Worm (Caenorhabditis elegans) whole organism, L2 larva: ENCODE measurements around the gene grd-1.

Experiments used
- C34F6.9 ChIP-seq: fragments of 150-350 bp; optimal IDR thresholded peaks from 2 replicates; lab custom pipeline; 2014; ENCODE audit warnings: missing biosample characterization, missing genetic modification characterization
- F13H6.1 ChIP-seq: sonication (generic microtip); optimal IDR thresholded peaks from 2 replicates; lab custom pipeline; 2016; ENCODE audit warnings: missing genetic modification characterization, missing compliant biosample characterization
- R02D3.7 ChIP-seq: fragments of 150-350 bp; optimal IDR thresholded peaks from 2 replicates; lab custom pipeline; 2014; ENCODE audit warnings: missing biosample characterization, missing genetic modification characterization
- Y55F3AM.14 ChIP-seq: fragments of 200-800 bp; sonication (Bioruptor generic); optimal IDR thresholded peaks from 2 replicates; lab custom pipeline; 2018; ENCODE audit warnings: mild to moderate bottlenecking, missing genetic modification characterization, missing compliant biosample characterization
- ZK546.5 ChIP-seq: sonication (generic microtip); optimal IDR thresholded peaks from 2 replicates; lab custom pipeline; 2017; ENCODE audit warnings: missing biosample characterization, missing genetic modification characterization
- alr-1 ChIP-seq: fragments of 150-350 bp; optimal IDR thresholded peaks from 2 replicates; lab custom pipeline; 2014; ENCODE audit warnings: missing biosample characterization, missing genetic modification characterization
- aly-2 ChIP-seq: fragments of 150-350 bp; optimal IDR thresholded peaks from 2 replicates; lab custom pipeline; 2014; ENCODE audit warnings: missing biosample characterization, missing genetic modification characterization
- ama-1 ChIP-seq: fragments of 150-350 bp; optimal IDR thresholded peaks from 2 replicates; lab custom pipeline; 2018; ENCODE audit warnings: inconsistent platforms
- blmp-1 ChIP-seq: sonication (generic microtip); optimal IDR thresholded peaks from 2 replicates; lab custom pipeline; 2017; ENCODE audit warnings: missing genetic modification characterization, mild to moderate bottlenecking, missing compliant biosample characterization, antibody characterized with exemption, moderate library complexity; ENCODE audit not compliant: insufficient read depth
- ceh-82 ChIP-seq: fragments of 150-350 bp; optimal IDR thresholded peaks from 2 replicates; lab custom pipeline; 2014; ENCODE audit warnings: missing biosample characterization, missing genetic modification characterization
- crh-2 ChIP-seq: sonication (generic microtip); optimal IDR thresholded peaks from 2 replicates; lab custom pipeline; 2017; ENCODE audit warnings: missing biosample characterization, missing genetic modification characterization
- dmd-4 ChIP-seq: sonication (generic microtip); optimal IDR thresholded peaks from 2 replicates; lab custom pipeline; 2017; ENCODE audit warnings: missing biosample characterization, missing genetic modification characterization
- egl-27 ChIP-seq: sonication (generic microtip); optimal IDR thresholded peaks from 3 replicates; lab custom pipeline; 2017; ENCODE audit warnings: missing biosample characterization, missing genetic modification reagents, missing genetic modification characterization
- elt-1 ChIP-seq: fragments of 150-350 bp; optimal IDR thresholded peaks from 2 replicates; lab custom pipeline; 2014; ENCODE audit warnings: missing biosample characterization, missing genetic modification characterization
- elt-3 ChIP-seq: sonication (generic microtip); optimal IDR thresholded peaks from 2 replicates; lab custom pipeline; 2017; ENCODE audit warnings: missing biosample characterization, missing genetic modification characterization
- fos-1 ChIP-seq: fragments of 150-350 bp; optimal IDR thresholded peaks from 2 replicates; lab custom pipeline; 2014; ENCODE audit warnings: missing biosample characterization, missing genetic modification characterization
- gmeb-1 ChIP-seq: fragments of 150-350 bp; optimal IDR thresholded peaks from 2 replicates; lab custom pipeline; 2014; ENCODE audit warnings: missing biosample characterization, missing genetic modification characterization
- lin-11 ChIP-seq: fragments of 150-350 bp; sonication (generic microtip); optimal IDR thresholded peaks from 2 replicates; lab custom pipeline; 2014; ENCODE audit warnings: missing biosample characterization, missing genetic modification characterization, inconsistent platforms, mixed read lengths
- lin-13 ChIP-seq: fragments of 150-350 bp; optimal IDR thresholded peaks from 2 replicates; lab custom pipeline; 2014; ENCODE audit warnings: missing biosample characterization, missing genetic modification reagents, missing genetic modification characterization
- lsy-2 ChIP-seq, 2 experiments: fragments of 150-350 bp in 1 of 2; sonication (generic microtip) in 1 of 2; optimal IDR thresholded peaks; 2 replicates each; lab custom pipeline; 2014 to 2017; ENCODE audit warnings: missing biosample characterization in 2 of 2, missing genetic modification characterization in 2 of 2
- mab-5 ChIP-seq: fragments of 150-350 bp; optimal IDR thresholded peaks from 2 replicates; lab custom pipeline; 2014; ENCODE audit warnings: missing biosample characterization, missing genetic modification characterization
- mbf-1 ChIP-seq: sonication (generic microtip); optimal IDR thresholded peaks from 2 replicates; lab custom pipeline; 2017; ENCODE audit warnings: missing biosample characterization, missing genetic modification characterization
- mdl-1 ChIP-seq, 2 experiments: fragments of 150-350 bp in 1 of 2; sonication (generic microtip) in 1 of 2; optimal IDR thresholded peaks; 2 replicates each; lab custom pipeline; 2017; ENCODE audit warnings: missing biosample characterization in 2 of 2, missing genetic modification characterization in 2 of 2
- nhr-10 ChIP-seq: sonication (generic microtip); optimal IDR thresholded peaks from 2 replicates; lab custom pipeline; 2017; ENCODE audit warnings: missing biosample characterization, missing genetic modification characterization
- nhr-11 ChIP-seq: fragments of 150-350 bp; optimal IDR thresholded peaks from 2 replicates; lab custom pipeline; 2014; ENCODE audit warnings: missing biosample characterization, missing genetic modification characterization
- nhr-12 ChIP-seq: fragments of 150-350 bp; optimal IDR thresholded peaks from 2 replicates; lab custom pipeline; 2014; ENCODE audit warnings: missing biosample characterization, missing genetic modification characterization
- nhr-129 ChIP-seq: fragments of 150-350 bp; optimal IDR thresholded peaks from 2 replicates; lab custom pipeline; 2014; ENCODE audit warnings: missing biosample characterization, missing genetic modification characterization
- nhr-21 ChIP-seq: fragments of 150-350 bp; optimal IDR thresholded peaks from 2 replicates; lab custom pipeline; 2014; ENCODE audit warnings: missing biosample characterization, missing genetic modification characterization
- nhr-23 ChIP-seq: fragments of 150-350 bp; optimal IDR thresholded peaks from 2 replicates; lab custom pipeline; 2014; ENCODE audit warnings: missing biosample characterization, missing genetic modification reagents, missing genetic modification characterization
- nhr-237 ChIP-seq: fragments of 150-350 bp; optimal IDR thresholded peaks from 2 replicates; lab custom pipeline; 2014; ENCODE audit warnings: missing biosample characterization, missing genetic modification characterization
- nhr-25 ChIP-seq: fragments of 150-350 bp; sonication (generic microtip); optimal IDR thresholded peaks from 3 replicates; lab custom pipeline; 2014; ENCODE audit warnings: missing biosample characterization, missing genetic modification characterization
- nhr-6 ChIP-seq: fragments of 150-350 bp; optimal IDR thresholded peaks from 2 replicates; lab custom pipeline; 2014; ENCODE audit warnings: missing biosample characterization, missing genetic modification characterization
- peb-1 ChIP-seq: fragments of 150-350 bp; optimal IDR thresholded peaks from 2 replicates; lab custom pipeline; 2014; ENCODE audit warnings: missing biosample characterization, missing genetic modification characterization
- sem-4 ChIP-seq: fragments of 150-350 bp; optimal IDR thresholded peaks from 2 replicates; lab custom pipeline; 2014; ENCODE audit warnings: missing biosample characterization, missing genetic modification reagents, missing genetic modification characterization
- skn-1 ChIP-seq: sonication (generic microtip); optimal IDR thresholded peaks from 2 replicates; lab custom pipeline; 2017; ENCODE audit warnings: missing biosample characterization, missing genetic modification characterization
- sma-3 ChIP-seq: sonication (generic microtip); optimal IDR thresholded peaks from 2 replicates; lab custom pipeline; 2016; ENCODE audit warnings: missing genetic modification reagents, missing genetic modification characterization, missing compliant biosample characterization
- sma-9 ChIP-seq, 2 experiments: fragments of 150-350 bp in 1 of 2; sonication (generic microtip) in 1 of 2; optimal IDR thresholded peaks; 2 replicates each; lab custom pipeline; 2014 to 2016; ENCODE audit warnings: missing genetic modification characterization in 2 of 2, mild to moderate bottlenecking in 1 of 2, missing biosample characterization in 1 of 2, missing compliant biosample characterization in 1 of 2, missing genetic modification reagents in 1 of 2, moderate library complexity in 1 of 2
- unc-39 ChIP-seq: fragments of 150-350 bp; optimal IDR thresholded peaks from 2 replicates; lab custom pipeline; 2014; ENCODE audit warnings: missing biosample characterization, missing genetic modification characterization
- unc-55 ChIP-seq: fragments of 150-350 bp; sonication (generic microtip); optimal IDR thresholded peaks from 3 replicates; lab custom pipeline; 2014; ENCODE audit warnings: missing biosample characterization, missing genetic modification reagents, missing genetic modification characterization
- unc-62 ChIP-seq: fragments of 150-350 bp; optimal IDR thresholded peaks from 2 replicates; lab custom pipeline; 2014; ENCODE audit warnings: missing biosample characterization, missing genetic modification reagents, missing genetic modification characterization
- zag-1 ChIP-seq: fragments of 150-350 bp; optimal IDR thresholded peaks from 2 replicates; lab custom pipeline; 2014; ENCODE audit warnings: missing biosample characterization, missing genetic modification characterization
- ztf-11 ChIP-seq: sonication (generic microtip); optimal IDR thresholded peaks from 2 replicates; lab custom pipeline; 2017; ENCODE audit warnings: missing biosample characterization, missing genetic modification characterization
- ztf-4 ChIP-seq: fragments of 150-350 bp; optimal IDR thresholded peaks from 2 replicates; lab custom pipeline; 2014; ENCODE audit warnings: missing biosample characterization, missing genetic modification characterization

grd-1 gene

DNA sequence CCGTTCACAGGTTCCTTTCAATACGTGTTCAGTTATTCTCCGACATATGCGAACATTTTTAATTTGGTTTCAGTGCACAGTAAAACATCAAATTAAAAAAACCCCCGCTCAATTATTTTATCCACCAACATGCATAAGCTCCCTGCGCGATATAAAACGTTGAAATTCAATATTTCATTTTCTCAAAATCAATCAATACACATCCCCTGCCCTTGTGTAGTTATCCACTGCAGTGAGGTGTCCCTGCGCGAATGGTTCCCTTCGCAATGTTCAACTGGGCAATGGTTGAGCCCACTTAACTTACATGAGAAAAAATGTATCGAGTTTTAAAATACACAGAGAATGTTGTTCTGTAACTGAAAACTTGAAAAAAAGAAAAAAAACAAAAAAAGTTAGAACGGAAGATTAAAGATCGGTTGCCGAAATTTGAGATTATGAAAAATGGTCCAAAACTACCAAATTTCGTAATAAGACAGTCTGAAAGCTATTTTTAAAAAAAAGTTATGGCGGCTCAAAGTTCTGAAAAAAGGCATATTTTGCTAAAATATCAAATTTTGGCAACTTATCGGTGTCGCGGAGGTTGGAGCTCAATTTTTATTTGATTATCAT is 15.2 kb upstream of the grd-1 start (continued):
- TF ChIP-seq ZK546.5 (tag; lab: Kevin White, UChicago) (peak; percentile 90), mab-5 (tag; lab: Kevin White, UChicago) (peak; percentile 99), sem-4 (tag; lab: Kevin White, UChicago) (peak; percentile 99), aly-2 (peak; percentile 67), ceh-82 (tag; lab: Kevin White, UChicago) (peak; percentile 99), nhr-23 (tag; lab: Kevin White, UChicago) (peak; percentile 56), sma-9 (GFP tag; optimal IDR thresholded peaks at IDR 0.05; lab: Kevin White, UChicago) (peak; percentile 100), sma-9 (tag; optimal IDR thresholded peaks at IDR 0.05; lab: Kevin White, UChicago) (peak; percentile 94), nhr-10 (tag; lab: Kevin White, UChicago) (peak; percentile 100), mdl-1 (tag; optimal IDR thresholded peaks at IDR 0.05; lab: Kevin White, UChicago) (peak; percentile 95 to 97), Y55F3AM.14 (peak; percentile 97), elt-1 (peak; percentile 54), ama-1 (lab: Kevin White, UChicago) (peak; percentile 66), nhr-237 (tag; lab: Kevin White, UChicago) (peak; percentile 100), ztf-4 (peak; percentile 99), F13H6.1 (tag; lab: Kevin White, UChicago) (peak; percentile 100), gmeb-1 (tag; lab: Kevin White, UChicago) (peak; percentile 97), dmd-4 (tag; lab: Kevin White, UChicago) (peak; percentile 85), blmp-1 (tag; lab: Kevin White, UChicago) (peak; percentile 88)

DNA sequence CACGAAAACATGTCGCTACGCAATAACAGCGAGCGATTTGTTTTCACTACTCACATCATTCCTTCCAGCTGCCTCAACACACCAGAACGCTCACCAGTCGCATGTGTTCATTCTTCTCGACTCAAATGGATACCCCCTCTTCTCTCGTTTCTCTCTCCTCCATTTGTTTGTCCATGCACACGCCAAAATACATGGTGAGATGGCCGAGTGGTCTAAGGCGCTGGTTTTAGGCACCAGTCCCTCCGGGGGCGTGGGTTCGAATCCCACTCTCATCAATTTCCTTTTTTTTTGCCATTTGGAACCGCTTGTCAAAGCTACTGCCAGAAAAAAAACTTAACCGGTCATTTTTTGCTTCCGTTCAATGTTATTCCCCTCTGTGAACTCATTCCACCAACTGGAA is 13.8 kb upstream of the grd-1 start:
- TF ChIP-seq lsy-2 (tag; optimal IDR thresholded peaks at IDR 0.05; lab: Kevin White, UChicago) (peak in 1 of 2 experiments; percentile 76), sma-3 (GFP tag; lab: Kevin White, UChicago) (peak; percentile 82), nhr-23 (tag; lab: Kevin White, UChicago) (no peak), nhr-129 (peak; percentile 85), mdl-1 (tag; optimal IDR thresholded peaks at IDR 0.05; lab: Kevin White, UChicago) (peak in 1 of 2 experiments; percentile 86), fos-1 (peak; percentile 77), F13H6.1 (tag; lab: Kevin White, UChicago) (peak; percentile 72), R02D3.7 (tag; lab: Kevin White, UChicago) (no peak), unc-55 (peak; percentile 86), gmeb-1 (tag; lab: Kevin White, UChicago) (peak; percentile 21), Y55F3AM.14 (peak; percentile 51), egl-27 (tag; lab: Kevin White, UChicago) (peak; percentile 71), lin-13 (GFP tag; lab: Kevin White, UChicago) (peak; percentile 80), nhr-237 (tag; lab: Kevin White, UChicago) (peak; percentile 34), ama-1 (lab: Kevin White, UChicago) (no peak), lin-11 (tag; lab: Kevin White, UChicago) (peak; percentile 79), nhr-10 (tag; lab: Kevin White, UChicago) (peak; percentile 11), sem-4 (tag; lab: Kevin White, UChicago) (peak; percentile 58), elt-1 (no peak), nhr-25 (tag; lab: Kevin White, UChicago) (no peak), unc-39 (tag; lab: Kevin White, UChicago) (peak; percentile 10), blmp-1 (tag; lab: Kevin White, UChicago) (peak; percentile 59), mab-5 (tag; lab: Kevin White, UChicago) (peak; percentile 84), zag-1 (tag; lab: Kevin White, UChicago) (peak; percentile 60), nhr-6 (peak; percentile 60), dmd-4 (tag; lab: Kevin White, UChicago) (peak; percentile 13), ceh-82 (tag; lab: Kevin White, UChicago) (peak; percentile 24), nhr-12 (no peak), elt-3 (tag; lab: Kevin White, UChicago) (no peak), alr-1 (tag; lab: Kevin White, UChicago) (no peak), C34F6.9 (tag; lab: Kevin White, UChicago) (peak; percentile 60), ztf-11 (tag; lab: Kevin White, UChicago) (no peak), unc-62 (GFP tag; lab: Kevin White, UChicago) (no peak), nhr-11 (tag; lab: Kevin White, UChicago) (no peak), sma-9 (GFP tag; optimal IDR thresholded peaks at IDR 0.05; lab: Kevin White, UChicago) (peak; percentile 79), sma-9 (tag; optimal IDR thresholded peaks at IDR 0.05; lab: Kevin White, UChicago) (no peak), skn-1 (tag; lab: Kevin White, UChicago) (no peak), mbf-1 (tag; lab: Kevin White, UChicago) (no peak), peb-1 (no peak), ZK546.5 (tag; lab: Kevin White, UChicago) (no peak), crh-2 (peak; percentile 79), nhr-21 (tag; lab: Kevin White, UChicago) (peak; percentile 75)
